Worm (Caenorhabditis elegans) whole organism, L2 larva: ENCODE data around the gene Y59A8B.24.
A peak's percentile ranks its signal among the peaks of the same experiment; 100 is the strongest.

ENCODE experiments used
- C34F6.9 ChIP-seq: fragments of 150-350 bp; optimal IDR thresholded peaks from 2 replicates; lab custom pipeline; 2014; ENCODE audit warnings: missing biosample characterization, missing genetic modification characterization
- F13H6.1 ChIP-seq: sonication (generic microtip); optimal IDR thresholded peaks from 2 replicates; lab custom pipeline; 2016; ENCODE audit warnings: missing genetic modification characterization, missing compliant biosample characterization
- R02D3.7 ChIP-seq: fragments of 150-350 bp; optimal IDR thresholded peaks from 2 replicates; lab custom pipeline; 2014; ENCODE audit warnings: missing biosample characterization, missing genetic modification characterization
- Y55F3AM.14 ChIP-seq: fragments of 200-800 bp; sonication (Bioruptor generic); optimal IDR thresholded peaks from 2 replicates; lab custom pipeline; 2018; ENCODE audit warnings: mild to moderate bottlenecking, missing genetic modification characterization, missing compliant biosample characterization
- ZK546.5 ChIP-seq: sonication (generic microtip); optimal IDR thresholded peaks from 2 replicates; lab custom pipeline; 2017; ENCODE audit warnings: missing biosample characterization, missing genetic modification characterization
- alr-1 ChIP-seq: fragments of 150-350 bp; optimal IDR thresholded peaks from 2 replicates; lab custom pipeline; 2014; ENCODE audit warnings: missing biosample characterization, missing genetic modification characterization
- aly-2 ChIP-seq: fragments of 150-350 bp; optimal IDR thresholded peaks from 2 replicates; lab custom pipeline; 2014; ENCODE audit warnings: missing biosample characterization, missing genetic modification characterization
- ama-1 ChIP-seq: fragments of 150-350 bp; optimal IDR thresholded peaks from 2 replicates; lab custom pipeline; 2018; ENCODE audit warnings: inconsistent platforms
- blmp-1 ChIP-seq: sonication (generic microtip); optimal IDR thresholded peaks from 2 replicates; lab custom pipeline; 2017; ENCODE audit warnings: missing genetic modification characterization, mild to moderate bottlenecking, missing compliant biosample characterization, antibody characterized with exemption, moderate library complexity; ENCODE audit not compliant: insufficient read depth
- ceh-16 ChIP-seq: fragments of 150-350 bp; optimal IDR thresholded peaks from 2 replicates; lab custom pipeline; 2014; ENCODE audit warnings: missing biosample characterization, missing genetic modification characterization
- ceh-82 ChIP-seq: fragments of 150-350 bp; optimal IDR thresholded peaks from 2 replicates; lab custom pipeline; 2014; ENCODE audit warnings: missing biosample characterization, missing genetic modification characterization
- crh-2 ChIP-seq: sonication (generic microtip); optimal IDR thresholded peaks from 2 replicates; lab custom pipeline; 2017; ENCODE audit warnings: missing biosample characterization, missing genetic modification characterization
- dmd-4 ChIP-seq: sonication (generic microtip); optimal IDR thresholded peaks from 2 replicates; lab custom pipeline; 2017; ENCODE audit warnings: missing biosample characterization, missing genetic modification characterization
- egl-27 ChIP-seq: sonication (generic microtip); optimal IDR thresholded peaks from 3 replicates; lab custom pipeline; 2017; ENCODE audit warnings: missing biosample characterization, missing genetic modification reagents, missing genetic modification characterization
- elt-1 ChIP-seq: fragments of 150-350 bp; optimal IDR thresholded peaks from 2 replicates; lab custom pipeline; 2014; ENCODE audit warnings: missing biosample characterization, missing genetic modification characterization
- elt-3 ChIP-seq: sonication (generic microtip); optimal IDR thresholded peaks from 2 replicates; lab custom pipeline; 2017; ENCODE audit warnings: missing biosample characterization, missing genetic modification characterization
- fos-1 ChIP-seq: fragments of 150-350 bp; optimal IDR thresholded peaks from 2 replicates; lab custom pipeline; 2014; ENCODE audit warnings: missing biosample characterization, missing genetic modification characterization
- gmeb-1 ChIP-seq: fragments of 150-350 bp; optimal IDR thresholded peaks from 2 replicates; lab custom pipeline; 2014; ENCODE audit warnings: missing biosample characterization, missing genetic modification characterization
- lin-11 ChIP-seq: fragments of 150-350 bp; sonication (generic microtip); optimal IDR thresholded peaks from 2 replicates; lab custom pipeline; 2014; ENCODE audit warnings: missing biosample characterization, missing genetic modification characterization, inconsistent platforms, mixed read lengths
- lin-13 ChIP-seq: fragments of 150-350 bp; optimal IDR thresholded peaks from 2 replicates; lab custom pipeline; 2014; ENCODE audit warnings: missing biosample characterization, missing genetic modification reagents, missing genetic modification characterization
- lin-39 ChIP-seq: fragments of 150-350 bp; optimal IDR thresholded peaks from 2 replicates; lab custom pipeline; 2014; ENCODE audit warnings: missing biosample characterization, missing genetic modification reagents, missing genetic modification characterization
- lsy-2 ChIP-seq, 2 experiments: fragments of 150-350 bp in 1 of 2; sonication (generic microtip) in 1 of 2; optimal IDR thresholded peaks; 2 replicates each; lab custom pipeline; 2014 to 2017; ENCODE audit warnings: missing biosample characterization in 2 of 2, missing genetic modification characterization in 2 of 2
- mab-5 ChIP-seq: fragments of 150-350 bp; optimal IDR thresholded peaks from 2 replicates; lab custom pipeline; 2014; ENCODE audit warnings: missing biosample characterization, missing genetic modification characterization
- mbf-1 ChIP-seq: sonication (generic microtip); optimal IDR thresholded peaks from 2 replicates; lab custom pipeline; 2017; ENCODE audit warnings: missing biosample characterization, missing genetic modification characterization
- mdl-1 ChIP-seq, 2 experiments: fragments of 150-350 bp in 1 of 2; sonication (generic microtip) in 1 of 2; optimal IDR thresholded peaks; 2 replicates each; lab custom pipeline; 2017; ENCODE audit warnings: missing biosample characterization in 2 of 2, missing genetic modification characterization in 2 of 2
- nhr-10 ChIP-seq: sonication (generic microtip); optimal IDR thresholded peaks from 2 replicates; lab custom pipeline; 2017; ENCODE audit warnings: missing biosample characterization, missing genetic modification characterization
- nhr-11 ChIP-seq: fragments of 150-350 bp; optimal IDR thresholded peaks from 2 replicates; lab custom pipeline; 2014; ENCODE audit warnings: missing biosample characterization, missing genetic modification characterization
- nhr-12 ChIP-seq: fragments of 150-350 bp; optimal IDR thresholded peaks from 2 replicates; lab custom pipeline; 2014; ENCODE audit warnings: missing biosample characterization, missing genetic modification characterization
- nhr-129 ChIP-seq: fragments of 150-350 bp; optimal IDR thresholded peaks from 2 replicates; lab custom pipeline; 2014; ENCODE audit warnings: missing biosample characterization, missing genetic modification characterization
- nhr-21 ChIP-seq: fragments of 150-350 bp; optimal IDR thresholded peaks from 2 replicates; lab custom pipeline; 2014; ENCODE audit warnings: missing biosample characterization, missing genetic modification characterization
- nhr-23 ChIP-seq: fragments of 150-350 bp; optimal IDR thresholded peaks from 2 replicates; lab custom pipeline; 2014; ENCODE audit warnings: missing biosample characterization, missing genetic modification reagents, missing genetic modification characterization
- nhr-237 ChIP-seq: fragments of 150-350 bp; optimal IDR thresholded peaks from 2 replicates; lab custom pipeline; 2014; ENCODE audit warnings: missing biosample characterization, missing genetic modification characterization
- nhr-25 ChIP-seq: fragments of 150-350 bp; sonication (generic microtip); optimal IDR thresholded peaks from 3 replicates; lab custom pipeline; 2014; ENCODE audit warnings: missing biosample characterization, missing genetic modification characterization
- nhr-6 ChIP-seq: fragments of 150-350 bp; optimal IDR thresholded peaks from 2 replicates; lab custom pipeline; 2014; ENCODE audit warnings: missing biosample characterization, missing genetic modification characterization
- nhr-77 ChIP-seq: fragments of 150-350 bp; optimal IDR thresholded peaks from 2 replicates; lab custom pipeline; 2014; ENCODE audit warnings: missing biosample characterization, missing genetic modification characterization
- peb-1 ChIP-seq: fragments of 150-350 bp; optimal IDR thresholded peaks from 2 replicates; lab custom pipeline; 2014; ENCODE audit warnings: missing biosample characterization, missing genetic modification characterization
- sem-4 ChIP-seq: fragments of 150-350 bp; optimal IDR thresholded peaks from 2 replicates; lab custom pipeline; 2014; ENCODE audit warnings: missing biosample characterization, missing genetic modification reagents, missing genetic modification characterization
- skn-1 ChIP-seq: sonication (generic microtip); optimal IDR thresholded peaks from 2 replicates; lab custom pipeline; 2017; ENCODE audit warnings: missing biosample characterization, missing genetic modification characterization
- sma-3 ChIP-seq: sonication (generic microtip); optimal IDR thresholded peaks from 2 replicates; lab custom pipeline; 2016; ENCODE audit warnings: missing genetic modification reagents, missing genetic modification characterization, missing compliant biosample characterization
- sma-9 ChIP-seq, 2 experiments: fragments of 150-350 bp in 1 of 2; sonication (generic microtip) in 1 of 2; optimal IDR thresholded peaks; 2 replicates each; lab custom pipeline; 2014 to 2016; ENCODE audit warnings: missing genetic modification characterization in 2 of 2, mild to moderate bottlenecking in 1 of 2, missing biosample characterization in 1 of 2, missing compliant biosample characterization in 1 of 2, missing genetic modification reagents in 1 of 2, moderate library complexity in 1 of 2
- snpc-4 ChIP-seq: fragments of 150-350 bp; optimal IDR thresholded peaks from 2 replicates; lab custom pipeline; 2014; ENCODE audit warnings: missing biosample characterization, missing genetic modification characterization
- unc-39 ChIP-seq: fragments of 150-350 bp; optimal IDR thresholded peaks from 2 replicates; lab custom pipeline; 2014; ENCODE audit warnings: missing biosample characterization, missing genetic modification characterization
- unc-55 ChIP-seq: fragments of 150-350 bp; sonication (generic microtip); optimal IDR thresholded peaks from 3 replicates; lab custom pipeline; 2014; ENCODE audit warnings: missing biosample characterization, missing genetic modification reagents, missing genetic modification characterization
- unc-62 ChIP-seq: fragments of 150-350 bp; optimal IDR thresholded peaks from 2 replicates; lab custom pipeline; 2014; ENCODE audit warnings: missing biosample characterization, missing genetic modification reagents, missing genetic modification characterization
- zag-1 ChIP-seq: fragments of 150-350 bp; optimal IDR thresholded peaks from 2 replicates; lab custom pipeline; 2014; ENCODE audit warnings: missing biosample characterization, missing genetic modification characterization
- ztf-1 ChIP-seq: fragments of 200-800 bp; sonication (Bioruptor generic); conservative IDR thresholded peaks from 2 replicates; pipeline ENCODE4 v1.3.6; 2022; ENCODE audit warnings: missing genetic modification characterization, missing compliant biosample characterization
- ztf-11 ChIP-seq: sonication (generic microtip); optimal IDR thresholded peaks from 2 replicates; lab custom pipeline; 2017; ENCODE audit warnings: missing biosample characterization, missing genetic modification characterization
- ztf-4 ChIP-seq: fragments of 150-350 bp; optimal IDR thresholded peaks from 2 replicates; lab custom pipeline; 2014; ENCODE audit warnings: missing biosample characterization, missing genetic modification characterization

Gene Y59A8B.24

ce11 chrV:17978207-17978606, 26.5 kb downstream of the Y59A8B.24 start:
- TF ChIP-seq crh-2 (peak; percentile 3), zag-1 (tag; lab: Kevin White, UChicago) (no peak), fos-1 (peak; percentile 53)

- no peak for TF ChIP-seq lin-13
- no peak for TF ChIP-seq ztf-4
- TF ChIP-seq nhr-77, result no peak
- no peak for TF ChIP-seq peb-1
- TF ChIP-seq nhr-129, result no peak
- TF ChIP-seq, all 48 proteins: peak for 0
Measured at ce11 chrV:17979789-17980188, 28.0 kb downstream of the Y59A8B.24 start, which contains the start of gene snx-6. TSS of gene snx-6 (minus strand) at chrV:17980082.

DNA sequence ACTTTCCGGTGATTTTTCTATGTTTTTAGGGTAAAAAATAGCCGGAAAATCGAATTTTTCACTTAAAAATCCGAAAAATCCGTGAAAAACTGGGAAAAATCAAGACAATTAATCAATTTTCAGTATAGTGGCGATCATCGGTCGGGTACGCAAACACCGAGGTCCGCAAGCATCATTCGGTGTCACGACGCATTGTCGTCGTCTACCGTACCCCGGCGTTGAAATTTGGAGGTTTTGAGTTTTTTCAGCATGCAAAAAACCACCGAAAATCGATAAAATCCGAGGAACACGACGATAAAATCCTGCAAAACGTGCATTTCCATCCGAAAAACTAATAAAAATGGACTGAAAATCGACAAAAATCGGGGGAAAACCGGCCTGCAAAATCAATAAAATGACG, 30.0 kb downstream of the Y59A8B.24 start:
- TF ChIP-seq C34F6.9 (tag; lab: Kevin White, UChicago) (peak; percentile 41), aly-2 (tag; lab: Kevin White, UChicago) (no peak), sma-3 (GFP tag; lab: Kevin White, UChicago) (no peak), lin-39 (tag; lab: Kevin White, UChicago) (no peak), Y55F3AM.14 (no peak), fos-1 (no peak), ztf-1 (GFP tag; lab: Robert Waterston, UW) (no peak), nhr-237 (no peak), alr-1 (tag; lab: Kevin White, UChicago) (no peak), sem-4 (no peak), mdl-1 (tag; optimal IDR thresholded peaks at IDR 0.05; lab: Kevin White, UChicago) (no peak), ztf-4 (no peak), mab-5 (tag; lab: Kevin White, UChicago) (no peak), R02D3.7 (no peak), unc-55 (GFP tag; lab: Kevin White, UChicago) (peak; percentile 47), mbf-1 (tag; lab: Kevin White, UChicago) (no peak), crh-2 (peak; percentile 8), snpc-4 (no peak), F13H6.1 (tag; lab: Kevin White, UChicago) (peak; percentile 1), nhr-12 (no peak), nhr-21 (no peak), blmp-1 (tag; lab: Kevin White, UChicago) (no peak), nhr-11 (tag; lab: Kevin White, UChicago) (no peak), dmd-4 (no peak), sma-9 (GFP tag; optimal IDR thresholded peaks at IDR 0.05; lab: Kevin White, UChicago) (no peak), sma-9 (tag; optimal IDR thresholded peaks at IDR 0.05; lab: Kevin White, UChicago) (no peak), lin-11 (tag; lab: Kevin White, UChicago) (peak; percentile 50), nhr-77 (no peak), zag-1 (tag; lab: Kevin White, UChicago) (no peak), nhr-10 (tag; lab: Kevin White, UChicago) (no peak), nhr-25 (tag; lab: Kevin White, UChicago) (peak; percentile 16), unc-39 (tag; lab: Kevin White, UChicago) (no peak), elt-3 (tag; lab: Kevin White, UChicago) (no peak), lin-13 (peak; percentile 4), unc-62 (GFP tag; lab: Kevin White, UChicago) (no peak), ceh-82 (no peak), gmeb-1 (peak; percentile 18), nhr-23 (tag; lab: Kevin White, UChicago) (no peak), ama-1 (lab: Kevin White, UChicago) (no peak), egl-27 (tag; lab: Kevin White, UChicago) (no peak), ceh-16 (no peak), elt-1 (tag; lab: Kevin White, UChicago) (no peak), peb-1 (no peak), lsy-2 (tag; optimal IDR thresholded peaks at IDR 0.05; lab: Kevin White, UChicago) (peak; percentile 95 to 98), ztf-11 (tag; lab: Kevin White, UChicago) (no peak), ZK546.5 (tag; lab: Kevin White, UChicago) (no peak), skn-1 (no peak), nhr-129 (peak; percentile 45), nhr-6 (no peak)
